Fruit fly (Drosophila melanogaster) whole organism, embryonic: ENCODE results near the gene Myo31DF.
A peak's percentile ranks its signal among the peaks of the same experiment; 100 is the strongest.

ENCODE experiments used
- ATbp ChIP-seq: fragments of 200-800 bp; sonication (Bioruptor generic); optimal IDR thresholded peaks from 2 replicates; lab custom pipeline; 2017; ENCODE audit warnings: missing biosample characterization, mild to moderate bottlenecking, missing genetic modification characterization, missing genetic modification reagents
- Atf6 ChIP-seq: fragments of 200-800 bp; sonication (Bioruptor generic); IDR thresholded peaks from 2 replicates; pipeline ENCODE4 v1.3.6; 2022; ENCODE audit warnings: missing biosample characterization, missing genetic modification characterization
- Bdp1 ChIP-seq: fragments of 200-800 bp; sonication (Bioruptor generic); optimal IDR thresholded peaks from 3 replicates; lab custom pipeline; 2016; ENCODE audit warnings: missing biosample characterization, missing genetic modification characterization
- CG10979 ChIP-seq: fragments of 200-800 bp; sonication (Bioruptor generic); optimal IDR thresholded peaks from 2 replicates; lab custom pipeline; 2018; ENCODE audit warnings: missing biosample characterization, mild to moderate bottlenecking, missing genetic modification characterization, moderate library complexity
- CG11696 ChIP-seq: fragments of 200-800 bp; sonication (Bioruptor generic); IDR thresholded peaks from 2 replicates; pipeline ENCODE4 v1.3.6; 2022; ENCODE audit warnings: missing biosample characterization, missing genetic modification characterization
- CG12155 ChIP-seq: fragments of 200-800 bp; sonication (Bioruptor generic); optimal IDR thresholded peaks from 3 replicates; lab custom pipeline; 2016; ENCODE audit warnings: missing biosample characterization, missing genetic modification characterization
- CG1233 ChIP-seq: fragments of 200-800 bp; sonication (Bioruptor generic); optimal IDR thresholded peaks from 4 replicates; lab custom pipeline; 2018; ENCODE audit warnings: missing biosample characterization, mild to moderate bottlenecking, missing genetic modification characterization
- CG13296 ChIP-seq: fragments of 200-800 bp; sonication (Bioruptor generic); optimal IDR thresholded peaks from 3 replicates; lab custom pipeline; 2018; ENCODE audit warnings: missing biosample characterization, mild to moderate bottlenecking, missing genetic modification characterization
- CG13424 ChIP-seq: fragments of 200-800 bp; sonication (Bioruptor generic); optimal IDR thresholded peaks from 2 replicates; lab custom pipeline; 2019; ENCODE audit warnings: missing biosample characterization, mild to moderate bottlenecking, missing genetic modification characterization, moderate library complexity
- CG14710 ChIP-seq: fragments of 200-800 bp; sonication (Bioruptor generic); optimal IDR thresholded peaks from 3 replicates; lab custom pipeline; 2019; ENCODE audit warnings: missing biosample characterization, mild to moderate bottlenecking, missing genetic modification characterization, moderate library complexity
- CG15011 ChIP-seq: fragments of 200-800 bp; sonication (Bioruptor generic); optimal IDR thresholded peaks from 3 replicates; lab custom pipeline; 2018; ENCODE audit warnings: missing biosample characterization, mild to moderate bottlenecking, missing genetic modification characterization
- CG15696 ChIP-seq: fragments of 200-800 bp; sonication (Bioruptor generic); optimal IDR thresholded peaks from 2 replicates; lab custom pipeline; 2019; ENCODE audit warnings: missing biosample characterization, mild to moderate bottlenecking, missing genetic modification characterization, moderate library complexity
- CG17612 ChIP-seq: fragments of 200-800 bp; sonication (Bioruptor generic); IDR thresholded peaks from 2 replicates; pipeline ENCODE4 v1.3.6; 2022; ENCODE audit warnings: missing biosample characterization, missing genetic modification characterization
- CG1832 ChIP-seq: fragments of 200-800 bp; sonication (Bioruptor generic); optimal IDR thresholded peaks from 2 replicates; lab custom pipeline; 2017; ENCODE audit warnings: missing biosample characterization, mild to moderate bottlenecking, missing genetic modification characterization, inconsistent platforms
- CG33557 ChIP-seq: fragments of 200-800 bp; sonication (Bioruptor generic); optimal IDR thresholded peaks from 2 replicates; lab custom pipeline; 2019; ENCODE audit warnings: missing biosample characterization, mild to moderate bottlenecking, missing genetic modification characterization, moderate library complexity
- CG4360 ChIP-seq: fragments of 200-800 bp; sonication (Bioruptor generic); IDR thresholded peaks from 2 replicates; pipeline ENCODE4 v1.3.6; 2022; ENCODE audit warnings: missing biosample characterization, missing genetic modification characterization
- CG4424 ChIP-seq: fragments of 200-800 bp; sonication (Bioruptor generic); optimal IDR thresholded peaks from 3 replicates; lab custom pipeline; 2016; ENCODE audit warnings: missing biosample characterization, missing genetic modification characterization
- CG4707 ChIP-seq: fragments of 200-800 bp; sonication (Bioruptor generic); optimal IDR thresholded peaks from 2 replicates; lab custom pipeline; 2018; ENCODE audit warnings: missing biosample characterization, mild to moderate bottlenecking, missing genetic modification characterization, moderate library complexity
- CG5953 ChIP-seq: fragments of 200-800 bp; sonication (Bioruptor generic); IDR thresholded peaks from 2 replicates; pipeline ENCODE4 v1.3.6; 2022; ENCODE audit warnings: missing biosample characterization, missing genetic modification characterization
- CG6854 ChIP-seq: fragments of 200-800 bp; sonication (Bioruptor generic); optimal IDR thresholded peaks from 3 replicates; lab custom pipeline; 2017; ENCODE audit warnings: missing biosample characterization, mild to moderate bottlenecking, missing genetic modification characterization
- CG7357 ChIP-seq: fragments of 200-800 bp; sonication (Bioruptor generic); IDR thresholded peaks from 3 replicates; pipeline ENCODE4 v1.3.6; 2022; ENCODE audit warnings: missing biosample characterization, missing genetic modification characterization
- CG9932 ChIP-seq: fragments of 200-800 bp; sonication (Bioruptor generic); IDR thresholded peaks from 2 replicates; pipeline ENCODE4 v1.3.6; 2022; ENCODE audit warnings: missing biosample characterization, missing genetic modification characterization
- D19A ChIP-seq: fragments of 200-800 bp; optimal IDR thresholded peaks from 3 replicates; lab custom pipeline; 2019; ENCODE audit warnings: missing biosample characterization, mild to moderate bottlenecking, missing genetic modification characterization, moderate library complexity
- Lim3 ChIP-seq: fragments of 200-800 bp; sonication (Bioruptor generic); IDR thresholded peaks from 2 replicates; pipeline ENCODE4 v1.3.6; 2022; ENCODE audit warnings: missing biosample characterization, missing genetic modification characterization
- MTF-1 ChIP-seq: fragments of 200-800 bp; sonication (Bioruptor generic); optimal IDR thresholded peaks from 2 replicates; lab custom pipeline; 2018; ENCODE audit warnings: missing biosample characterization, mild to moderate bottlenecking, missing genetic modification characterization, borderline replicate concordance
- Med ChIP-seq: fragments of 200-800 bp; sonication (Bioruptor generic); peaks from one replicate; lab custom pipeline; 2016; ENCODE audit warnings: missing biosample characterization, missing genetic modification characterization, mild to moderate bottlenecking, inconsistent platforms, moderate library complexity
- Meics ChIP-seq: fragments of 200-800 bp; sonication (Bioruptor generic); optimal IDR thresholded peaks from 2 replicates; lab custom pipeline; 2017; ENCODE audit warnings: missing biosample characterization, mild to moderate bottlenecking, missing genetic modification characterization
- NC2β ChIP-seq: fragments of 200-800 bp; sonication (Bioruptor generic); optimal IDR thresholded peaks from 2 replicates; lab custom pipeline; 2016; ENCODE audit warnings: missing biosample characterization, missing genetic modification characterization
- Neu2 ChIP-seq: fragments of 200-800 bp; sonication (Bioruptor generic); optimal IDR thresholded peaks from 3 replicates; lab custom pipeline; 2016; ENCODE audit warnings: missing biosample characterization, missing genetic modification characterization, borderline replicate concordance
- NfI ChIP-seq: fragments of 200-800 bp; sonication (Bioruptor generic); optimal IDR thresholded peaks from 3 replicates; lab custom pipeline; 2018; ENCODE audit warnings: missing biosample characterization, mild to moderate bottlenecking, missing genetic modification characterization, moderate library complexity
- Poxn ChIP-seq: fragments of 200-800 bp; sonication (Bioruptor generic); IDR thresholded peaks from 2 replicates; pipeline ENCODE4 v1.3.6; 2022; ENCODE audit warnings: missing biosample characterization, missing genetic modification characterization
- Rx ChIP-seq: fragments of 200-800 bp; sonication (Bioruptor generic); IDR thresholded peaks from 2 replicates; pipeline ENCODE4 v1.3.6; 2022; ENCODE audit warnings: missing biosample characterization, missing genetic modification characterization
- Sox102F ChIP-seq: fragments of 200-800 bp; sonication (Bioruptor generic); optimal IDR thresholded peaks from 2 replicates; lab custom pipeline; 2018; ENCODE audit warnings: missing biosample characterization, mild to moderate bottlenecking, missing genetic modification characterization, moderate library complexity
- Spps ChIP-seq: fragments of 200-800 bp; sonication (Bioruptor generic); optimal IDR thresholded peaks from 2 replicates; lab custom pipeline; 2018; ENCODE audit warnings: missing biosample characterization, mild to moderate bottlenecking, missing genetic modification characterization
- Vsx1 ChIP-seq: fragments of 200-800 bp; sonication (Bioruptor generic); optimal IDR thresholded peaks from 2 replicates; lab custom pipeline; 2017; ENCODE audit warnings: missing biosample characterization, mild to moderate bottlenecking, missing genetic modification characterization, missing genetic modification reagents
- bsh ChIP-seq, 2 experiments: fragments of 200-800 bp; sonication (Bioruptor generic); optimal IDR thresholded peaks; 2 replicates each; lab custom pipeline; 2017 to 2018; ENCODE audit warnings: mild to moderate bottlenecking in 2 of 2, missing biosample characterization in 2 of 2, missing genetic modification characterization in 2 of 2, moderate library complexity in 1 of 2
- croc ChIP-seq: fragments of 200-800 bp; sonication (Bioruptor generic); conservative IDR thresholded peaks from 3 replicates; pipeline ENCODE4 v1.3.6; 2022; ENCODE audit warnings: missing biosample characterization, missing genetic modification characterization
- da ChIP-seq: fragments of 200-800 bp; sonication (Bioruptor generic); optimal IDR thresholded peaks from 2 replicates; lab custom pipeline; 2016; ENCODE audit warnings: missing biosample characterization, missing genetic modification characterization
- danr ChIP-seq: fragments of 200-800 bp; sonication (Bioruptor generic); IDR thresholded peaks from 2 replicates; pipeline ENCODE4 v1.3.6; 2022; ENCODE audit warnings: missing biosample characterization, missing genetic modification characterization
- dimm ChIP-seq: fragments of 200-800 bp; sonication (Bioruptor generic); IDR thresholded peaks from 2 replicates; pipeline ENCODE4 v1.3.6; 2022; ENCODE audit warnings: missing biosample characterization, missing genetic modification characterization
- fd102C ChIP-seq: fragments of 200-800 bp; sonication (Bioruptor generic); optimal IDR thresholded peaks from 2 replicates; lab custom pipeline; 2018; ENCODE audit warnings: missing biosample characterization, mild to moderate bottlenecking, missing genetic modification characterization, moderate library complexity
- fd96Cb ChIP-seq: fragments of 200-800 bp; sonication (Bioruptor generic); optimal IDR thresholded peaks from 2 replicates; lab custom pipeline; 2018; ENCODE audit warnings: missing biosample characterization, mild to moderate bottlenecking, missing genetic modification characterization, moderate library complexity
- gcm2 ChIP-seq: fragments of 200-800 bp; sonication (Bioruptor generic); optimal IDR thresholded peaks from 2 replicates; lab custom pipeline; 2016; ENCODE audit warnings: missing biosample characterization, missing genetic modification characterization
- kah ChIP-seq: fragments of 200-800 bp; sonication (Bioruptor generic); optimal IDR thresholded peaks from 2 replicates; lab custom pipeline; 2018; ENCODE audit warnings: missing biosample characterization, mild to moderate bottlenecking, missing genetic modification characterization
- pnt ChIP-seq: fragments of 200-800 bp; sonication (Bioruptor generic); optimal IDR thresholded peaks from 3 replicates; lab custom pipeline; 2016; ENCODE audit warnings: missing biosample characterization, missing genetic modification characterization
- slou ChIP-seq: fragments of 200-800 bp; sonication (Bioruptor generic); optimal IDR thresholded peaks from 3 replicates; lab custom pipeline; 2016; ENCODE audit warnings: missing biosample characterization, missing genetic modification characterization
- stwl ChIP-seq: fragments of 200-800 bp; sonication (Bioruptor generic); optimal IDR thresholded peaks from 3 replicates; lab custom pipeline; 2018; ENCODE audit warnings: missing biosample characterization, mild to moderate bottlenecking, missing genetic modification characterization, moderate library complexity
- sug ChIP-seq: fragments of 200-800 bp; optimal IDR thresholded peaks from 2 replicates; lab custom pipeline; 2019; ENCODE audit warnings: missing biosample characterization, mild to moderate bottlenecking, missing genetic modification characterization, moderate library complexity
- tap ChIP-seq: fragments of 200-800 bp; optimal IDR thresholded peaks from 3 replicates; lab custom pipeline; 2019; ENCODE audit warnings: missing biosample characterization, mild to moderate bottlenecking, missing genetic modification characterization, moderate library complexity
- wdn ChIP-seq: fragments of 200-800 bp; sonication (Bioruptor generic); IDR thresholded peaks from 2 replicates; pipeline ENCODE4 v1.3.6; 2022; ENCODE audit warnings: missing biosample characterization, missing genetic modification characterization
- zf30C ChIP-seq: fragments of 200-800 bp; sonication (Bioruptor generic); optimal IDR thresholded peaks from 3 replicates; lab custom pipeline; 2018; ENCODE audit warnings: missing biosample characterization, mild to moderate bottlenecking, missing genetic modification characterization

Gene Myo31DF

dm6 chr2L:10504895-10505294 lies 1.7 kb downstream of the Myo31DF start (continued):
- TF ChIP-seq CG7357 (GFP tag; lab: Robert Waterston, UW) (no peak), CG10979 (tag; lab: Kevin White, UChicago) (peak; percentile 12), Neu2 (no peak), ATbp (GFP tag; lab: Kevin White, UChicago) (peak; percentile 29), fd102C (peak; percentile 47), CG14710 (tag; lab: Kevin White, UChicago) (peak; percentile 53), bsh (GFP tag; optimal IDR thresholded peaks at IDR 0.05; lab: Kevin White, UChicago) (peak in 1 of 2 experiments; percentile 41), fd96Cb (tag; lab: Kevin White, UChicago) (no peak), sug (no peak), Meics (GFP tag; lab: Kevin White, UChicago) (no peak), CG1832 (GFP tag; lab: Kevin White, UChicago) (no peak), CG13296 (GFP tag; lab: Kevin White, UChicago) (no peak), dimm (GFP tag; lab: Robert Waterston, UW) (no peak), CG4360 (GFP tag; lab: Robert Waterston, UW) (peak; percentile 43; the same call in 1 of the 2 replicates), stwl (no peak), pnt (GFP tag; lab: Kevin White, UChicago) (no peak), CG5953 (no peak), Rx (GFP tag; lab: Robert Waterston, UW) (no peak), CG6854 (GFP tag; lab: Kevin White, UChicago) (no peak), danr (no peak), CG33557 (GFP tag; lab: Kevin White, UChicago) (peak; percentile 87), gcm2 (GFP tag; lab: Kevin White, UChicago) (no peak), CG13424 (tag; lab: Kevin White, UChicago) (peak; percentile 31), CG9932 (GFP tag; lab: Robert Waterston, UW) (no peak), CG17612 (GFP tag; lab: Robert Waterston, UW) (no peak), Vsx1 (peak; percentile 24), CG1233 (GFP tag; lab: Kevin White, UChicago) (peak; percentile 41), kah (GFP tag; lab: Kevin White, UChicago) (no peak), D19A (tag; lab: Kevin White, UChicago) (peak; percentile 43), Spps (tag; lab: Kevin White, UChicago) (peak; percentile 8), CG15011 (no peak), MTF-1 (GFP tag; lab: Kevin White, UChicago) (peak; percentile 65), da (GFP tag; lab: Kevin White, UChicago) (no peak), wdn (GFP tag; lab: Robert Waterston, UW) (no peak), Med (peak; percentile 75), Poxn (GFP tag; lab: Robert Waterston, UW) (no peak), tap (tag; lab: Kevin White, UChicago) (peak; percentile 19), croc (GFP tag; lab: Robert Waterston, UW) (no peak), slou (GFP tag; lab: Kevin White, UChicago) (no peak), Sox102F (GFP tag; lab: Kevin White, UChicago) (no peak), Lim3 (GFP tag; lab: Robert Waterston, UW) (no peak), NfI (GFP tag; lab: Kevin White, UChicago) (no peak), Bdp1 (GFP tag; lab: Kevin White, UChicago) (no peak), CG4424 (GFP tag; lab: Kevin White, UChicago) (no peak), NC2β (GFP tag; lab: Kevin White, UChicago) (peak; percentile 4), Atf6 (no peak), CG12155 (GFP tag; lab: Kevin White, UChicago) (no peak), CG15696 (peak; percentile 81), CG4707 (GFP tag; lab: Kevin White, UChicago) (peak; percentile 36), zf30C (GFP tag; lab: Kevin White, UChicago) (no peak), CG11696 (GFP tag; lab: Robert Waterston, UW) (peak; percentile 71)
